Fruit fly (Drosophila melanogaster) Kc167 (cell line): ENCODE data around the gene Dscam4.
"Not testable (repeated sequence)": the region's sequence is repeated elsewhere in the genome, so short reads cannot be mapped to it uniquely, and the experiment has no call there.

Experiments used
- Myc ChIP-seq: fragments of >200 bp; optimal IDR thresholded peaks from 2 replicates; lab custom pipeline; 2017; ENCODE audit warnings: missing external identifiers
- Sin3A ChIP-seq: fragments of >200 bp; optimal IDR thresholded peaks from 2 replicates; lab custom pipeline; 2018; ENCODE audit warnings: missing external identifiers
- h ChIP-seq: fragments of >200 bp; optimal IDR thresholded peaks from 3 replicates; lab custom pipeline; 2018; ENCODE audit warnings: missing external identifiers
- insv ChIP-seq: fragments of >200 bp; optimal IDR thresholded peaks from 3 replicates; lab custom pipeline; 2018; ENCODE audit warnings: missing external identifiers
- psq ChIP-seq: fragments of >200 bp; optimal IDR thresholded peaks from 2 replicates; lab custom pipeline; 2017; ENCODE audit warnings: missing external identifiers
- ttk ChIP-seq: sonication (Bioruptor generic); optimal IDR thresholded peaks from 2 replicates; lab custom pipeline; 2017; ENCODE audit warnings: missing external identifiers

The Dscam4 gene

DNA sequence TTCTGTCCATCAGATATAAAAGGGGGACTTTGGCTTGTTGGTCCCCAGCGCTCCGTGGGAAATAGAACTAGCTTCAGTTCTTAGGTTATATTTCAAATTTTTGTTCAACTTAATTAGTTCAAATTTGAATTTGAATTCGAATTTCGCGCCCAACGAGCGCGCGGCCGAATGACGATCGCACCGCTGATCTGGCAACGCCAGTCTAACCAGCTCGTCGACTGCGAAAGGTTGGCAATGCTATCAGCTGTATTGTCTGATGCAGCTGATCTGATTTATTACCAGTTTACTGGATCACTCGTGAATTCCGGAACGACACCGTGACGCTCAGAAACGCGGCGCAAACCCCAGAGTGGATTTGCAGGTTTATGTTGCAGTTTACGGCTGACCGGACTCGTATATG is at the start of gene Dscam4:
Dscam4 (plus strand) TSS at position 301 of the 400 bp plus-strand sequence.
- not testable (repeated sequence) for TF ChIP-seq psq (lab: Kevin White, UChicago); Myc (lab: Kevin White, UChicago); Sin3A

DNA sequence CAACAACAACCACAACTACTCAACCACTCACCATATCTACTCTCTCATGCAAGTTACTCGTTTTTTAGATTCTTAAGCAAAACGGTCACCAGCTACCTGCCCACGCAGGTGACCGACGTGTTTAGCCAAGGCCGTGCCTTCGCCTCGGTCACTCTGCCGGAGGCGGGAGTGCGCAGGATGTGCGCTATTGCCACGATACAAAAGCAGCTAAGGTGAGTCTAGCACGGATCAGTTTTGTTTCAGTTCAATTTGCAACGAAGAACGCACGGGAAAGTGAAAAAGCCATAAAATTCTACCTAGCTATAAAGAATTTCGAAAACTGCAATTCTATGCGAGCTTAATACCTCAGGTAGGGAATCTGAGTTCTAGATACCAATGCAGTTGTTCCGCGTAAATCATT is 49.2 kb upstream of the Dscam4 start:
- TF ChIP-seq ttk (lab: Kevin White, UChicago) (no peak), insv (lab: Kevin White, UChicago) (no peak), psq (lab: Kevin White, UChicago) (no peak), h (lab: Kevin White, UChicago) (no peak), Myc (lab: Kevin White, UChicago) (no peak), Sin3A (no peak)

DNA sequence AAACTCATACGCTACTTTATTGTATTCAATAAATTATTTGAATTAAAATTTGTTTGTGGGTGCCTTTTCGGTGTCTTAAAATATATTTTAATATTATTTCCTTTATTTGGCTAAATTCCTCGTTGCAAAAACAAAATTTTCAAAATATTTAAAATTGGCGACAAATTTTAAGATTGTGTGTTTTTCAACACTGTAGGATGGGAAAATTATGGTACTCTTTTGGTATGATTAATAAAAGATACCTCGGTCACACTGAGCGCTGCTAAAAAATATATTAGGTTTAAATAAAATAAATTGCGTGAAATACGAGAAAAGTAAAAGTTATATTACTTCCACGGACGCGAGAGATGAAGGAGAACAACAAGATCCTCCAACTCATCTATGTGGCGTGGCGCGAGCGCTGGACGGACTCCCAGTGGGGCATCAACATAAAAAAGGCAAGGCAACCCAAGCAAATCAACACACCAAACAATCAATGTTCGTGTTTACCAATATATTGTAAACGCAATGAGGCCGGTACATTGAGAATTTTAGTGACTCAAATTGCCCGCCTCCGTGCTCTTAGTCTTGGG is 47.3 kb upstream of the Dscam4 start, which contains the start of gene MED24:
MED24 (plus strand) TSS at position 229 of the 572 bp plus-strand sequence.
- TF ChIP-seq Myc (lab: Kevin White, UChicago) (no peak), ttk (lab: Kevin White, UChicago) (no peak), psq (lab: Kevin White, UChicago) (no peak), insv (lab: Kevin White, UChicago) (no peak), h (lab: Kevin White, UChicago) (no peak), Sin3A (no peak)

DNA sequence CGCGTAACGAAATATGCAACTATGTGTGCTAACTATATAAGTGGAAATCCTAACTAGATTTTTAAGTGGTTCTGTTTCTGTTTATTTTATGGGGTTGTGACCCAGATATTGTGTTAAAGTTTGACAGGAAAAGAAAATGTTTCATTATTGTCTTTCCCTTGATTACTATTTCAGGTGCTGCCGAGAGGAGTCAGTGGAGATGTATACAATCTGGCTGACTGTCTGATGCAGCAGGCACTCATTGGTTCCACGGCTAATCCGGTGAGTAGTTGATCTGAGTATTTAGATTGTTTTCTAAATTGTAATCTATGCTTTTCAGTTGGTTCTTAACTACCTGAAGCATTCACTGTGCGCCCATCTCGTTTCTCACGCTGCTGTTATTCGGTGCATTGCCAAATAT is 45.4 kb upstream of the Dscam4 start, which contains the start of gene CG7387:
CG7387 (minus strand) TSS at position 101 of the 400 bp plus-strand sequence.
- TF ChIP-seq psq (lab: Kevin White, UChicago), result no peak
- no peak for TF ChIP-seq Sin3A
- TF ChIP-seq insv (lab: Kevin White, UChicago), result no peak
- TF ChIP-seq h (lab: Kevin White, UChicago), result no peak
- TF ChIP-seq ttk (lab: Kevin White, UChicago), result no peak
- no peak for TF ChIP-seq Myc (lab: Kevin White, UChicago)

DNA sequence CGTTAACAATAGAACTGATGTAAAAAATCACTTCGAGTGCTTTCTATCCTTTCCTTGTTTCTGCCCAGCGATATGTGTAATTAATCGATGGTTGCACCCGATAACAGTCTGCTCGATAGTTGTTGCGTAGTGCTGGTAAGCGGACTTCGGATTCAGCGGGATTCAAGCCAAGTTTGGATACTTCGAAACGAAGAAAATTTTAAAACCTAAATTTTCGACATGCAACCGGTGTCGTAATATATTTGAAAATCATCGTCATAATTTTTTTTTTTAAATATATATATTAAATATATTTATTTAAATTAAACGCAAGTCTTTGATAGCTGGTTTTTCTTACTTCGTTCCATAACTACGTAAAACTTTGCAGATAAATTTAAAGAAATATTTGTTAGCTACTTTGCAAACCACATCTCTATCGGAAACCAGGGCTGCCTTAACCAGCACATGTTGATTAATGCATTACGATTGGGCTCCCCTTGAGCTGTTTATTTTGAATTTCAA is 40.6 kb upstream of the Dscam4 start, which contains the start of the genes UbcE2M and Dhps:
UbcE2M (minus strand) TSS at position 209 of the 501 bp plus-strand sequence.
Dhps (plus strand) TSS at position 429 of the 501 bp plus-strand sequence.
- TF ChIP-seq psq (lab: Kevin White, UChicago), result no peak
- TF ChIP-seq insv (lab: Kevin White, UChicago), result no peak
- no peak for TF ChIP-seq h (lab: Kevin White, UChicago)
- no peak for TF ChIP-seq ttk (lab: Kevin White, UChicago)

DNA sequence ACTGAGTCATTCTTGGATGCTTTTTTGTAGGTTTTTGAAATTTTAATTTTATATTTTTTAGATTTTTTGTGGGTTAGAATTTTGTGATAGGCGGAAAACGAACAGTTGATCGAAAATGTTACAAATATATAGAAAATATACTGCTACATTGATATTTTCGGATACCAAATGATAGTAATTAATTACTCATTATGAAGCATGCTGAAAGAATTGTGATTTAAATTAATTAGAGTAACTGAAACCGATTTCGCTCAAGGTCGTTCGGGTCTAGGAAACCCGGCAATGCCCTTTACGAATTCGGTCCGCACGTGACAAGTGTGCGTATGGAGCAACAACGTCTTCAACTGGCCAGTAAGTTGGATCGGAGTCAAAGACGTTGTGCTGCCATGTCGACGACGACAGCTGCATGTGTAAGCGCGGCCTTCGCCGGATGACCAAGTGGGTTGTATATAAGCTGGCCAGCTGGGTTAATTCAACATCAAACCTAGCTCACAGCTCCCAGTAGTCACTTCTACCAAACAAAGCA is 36.1 kb upstream of the Dscam4 start, which contains the start of the genes CG7366 and CG13679:
CG7366 (minus strand) TSS at position 101 of the 526 bp plus-strand sequence.
CG13679 (plus strand) TSS at position 476 of the 526 bp plus-strand sequence.
- TF ChIP-seq psq (lab: Kevin White, UChicago), result no peak
- no peak for TF ChIP-seq ttk (lab: Kevin White, UChicago)
- no peak for TF ChIP-seq h (lab: Kevin White, UChicago)
- no peak for TF ChIP-seq insv (lab: Kevin White, UChicago)
- no peak for TF ChIP-seq Sin3A
- no peak for TF ChIP-seq Myc (lab: Kevin White, UChicago)

DNA sequence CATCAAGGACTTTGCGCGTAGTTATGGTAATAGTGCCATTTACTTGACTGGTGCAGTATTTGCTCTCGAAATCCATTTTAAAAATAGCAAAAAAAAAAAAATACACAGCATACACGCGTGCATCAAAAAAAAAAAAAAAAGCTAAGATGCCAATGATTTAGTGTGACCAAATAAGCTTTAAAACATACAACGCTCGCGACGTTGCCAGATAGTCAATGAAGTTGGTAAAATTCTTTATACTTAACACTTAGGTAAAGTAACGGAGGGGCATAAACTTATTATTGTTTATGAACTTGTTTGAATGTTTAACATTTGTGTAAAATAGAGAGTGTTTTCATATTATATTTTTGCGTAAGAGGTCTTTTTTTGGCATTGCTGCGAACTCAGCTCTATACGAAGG is 27.9 kb upstream of the Dscam4 start, which contains the start of gene tut:
tut (minus strand) TSS at position 148 of the 400 bp plus-strand sequence.
- TF ChIP-seq Sin3A (no peak), h (lab: Kevin White, UChicago) (no peak), ttk (lab: Kevin White, UChicago) (no peak), Myc (lab: Kevin White, UChicago) (no peak), psq (lab: Kevin White, UChicago) (no peak), insv (lab: Kevin White, UChicago) (no peak)

DNA sequence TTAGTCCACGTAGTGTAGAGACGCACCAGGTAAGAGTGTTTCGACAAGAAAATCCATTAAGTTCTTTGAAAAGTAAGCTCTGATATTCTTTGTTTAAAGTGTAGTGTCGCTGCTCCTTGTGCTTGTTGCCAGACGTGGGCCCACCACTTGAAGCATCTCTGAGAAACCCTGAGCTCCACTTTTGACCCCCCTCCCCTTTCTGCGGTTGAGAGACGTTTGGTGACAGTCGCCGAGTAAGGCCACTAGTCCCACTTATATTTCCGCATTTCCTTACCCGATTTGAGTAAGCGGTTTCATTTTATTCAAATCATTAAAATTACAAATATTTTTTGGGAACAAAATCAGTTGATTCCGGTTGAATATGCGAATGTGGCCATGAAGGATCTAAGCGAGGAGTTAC is 26.9 kb upstream of the Dscam4 start, which contains the start of gene CG8006:
CG8006 (plus strand) TSS at position 301 of the 400 bp plus-strand sequence.
- no peak for TF ChIP-seq h (lab: Kevin White, UChicago)
- no peak for TF ChIP-seq Sin3A
- TF ChIP-seq insv (lab: Kevin White, UChicago), result no peak
- TF ChIP-seq psq (lab: Kevin White, UChicago), result no peak
- no peak for TF ChIP-seq Myc (lab: Kevin White, UChicago)
- TF ChIP-seq ttk (lab: Kevin White, UChicago), result no peak

DNA sequence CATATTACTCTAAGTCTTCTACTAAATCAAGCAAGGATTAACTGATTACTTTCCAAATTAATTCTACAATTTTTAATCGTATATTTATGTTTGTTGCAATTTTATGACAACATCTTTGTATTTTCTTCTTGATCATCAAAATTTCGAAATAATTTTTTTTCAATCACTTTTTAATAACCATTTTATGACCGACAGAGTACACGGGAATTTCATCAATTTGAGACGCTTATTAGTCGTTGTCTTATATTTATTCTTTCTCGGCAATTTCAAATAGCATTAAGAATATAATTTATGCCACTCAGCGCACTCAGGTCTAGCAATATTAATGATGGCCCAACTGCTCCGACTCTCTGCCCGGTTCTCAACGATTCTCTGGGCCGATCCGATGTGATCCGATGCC is 23.5 kb upstream of the Dscam4 start, which contains the start of gene CG8012:
CG8012 (plus strand) TSS at position 301 of the 400 bp plus-strand sequence.
- TF ChIP-seq h (lab: Kevin White, UChicago), result no peak
- no peak for TF ChIP-seq insv (lab: Kevin White, UChicago)
- TF ChIP-seq Myc (lab: Kevin White, UChicago), result no peak
- no peak for TF ChIP-seq psq (lab: Kevin White, UChicago)
- no peak for TF ChIP-seq ttk (lab: Kevin White, UChicago)
- no peak for TF ChIP-seq Sin3A

DNA sequence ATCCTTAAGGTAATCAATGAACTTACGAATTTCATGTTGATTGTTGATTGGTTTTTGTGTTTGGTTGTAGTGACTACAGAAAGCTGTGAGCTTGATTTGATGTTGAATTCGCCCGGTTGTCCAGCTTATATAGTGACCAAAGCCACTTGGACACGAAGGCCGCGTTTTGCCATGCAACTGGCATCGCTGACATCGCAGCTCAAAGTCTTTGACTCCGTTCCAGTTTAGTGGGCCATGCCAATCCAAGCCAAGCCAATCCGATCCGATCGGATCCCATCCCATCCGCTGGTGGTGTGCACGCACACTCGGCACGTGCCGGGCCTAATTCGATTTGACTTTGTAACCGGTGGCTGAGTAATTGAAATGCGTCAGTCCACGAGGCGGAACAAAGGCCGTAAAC is 19.6 kb upstream of the Dscam4 start, which contains the start of gene CG13674:
CG13674 (minus strand) TSS at position 101 of the 400 bp plus-strand sequence.
- TF ChIP-seq Myc (lab: Kevin White, UChicago), result no peak
- no peak for TF ChIP-seq h (lab: Kevin White, UChicago)
- no peak for TF ChIP-seq Sin3A
- TF ChIP-seq insv (lab: Kevin White, UChicago), result no peak
- no peak for TF ChIP-seq ttk (lab: Kevin White, UChicago)
- no peak for TF ChIP-seq psq (lab: Kevin White, UChicago)

DNA sequence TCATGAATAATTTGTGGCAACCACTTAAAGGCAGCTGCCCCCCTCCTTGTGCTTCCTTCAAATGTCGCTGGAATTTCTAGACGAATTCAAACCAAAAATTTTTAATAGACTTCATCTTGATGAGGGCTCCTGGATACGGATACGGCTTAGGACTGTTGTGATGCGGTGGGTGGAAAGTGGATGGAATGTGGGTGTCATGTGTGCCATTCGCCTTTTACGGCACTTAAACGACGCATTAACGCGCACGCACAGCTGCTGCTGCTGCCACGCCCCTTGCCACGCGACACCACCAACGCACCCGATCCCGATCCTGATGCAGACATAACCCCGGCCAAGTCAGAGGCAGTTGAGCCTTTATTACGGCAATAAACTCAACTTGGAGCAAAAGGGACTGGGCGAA is 18.8 kb upstream of the Dscam4 start:
- TF ChIP-seq h (lab: Kevin White, UChicago) (no peak), Sin3A (no peak), psq (lab: Kevin White, UChicago) (no peak), Myc (lab: Kevin White, UChicago) (no peak), ttk (lab: Kevin White, UChicago) (no peak), insv (lab: Kevin White, UChicago) (no peak)
